Worm (Caenorhabditis elegans) whole organism, L4 larva: ENCODE data around the gene npr-43.

Experiments
- T26A8.4 ChIP-seq: fragments of 200-800 bp; sonication (Bioruptor generic); IDR thresholded peaks from 2 replicates; pipeline ENCODE4 v1.3.6; 2022; ENCODE audit warnings: missing genetic modification characterization, missing compliant biosample characterization
- Y5F2A.4 ChIP-seq: fragments of 200-800 bp; sonication (Bioruptor generic); optimal IDR thresholded peaks from 2 replicates; lab custom pipeline; 2018; ENCODE audit warnings: mild to moderate bottlenecking, missing genetic modification characterization, missing compliant biosample characterization
- Y75B8A.6 ChIP-seq: fragments of 200-800 bp; sonication (Bioruptor generic); IDR thresholded peaks from 2 replicates; pipeline ENCODE4 v1.3.6; 2022; ENCODE audit warnings: missing genetic modification reagents, missing genetic modification characterization, missing compliant biosample characterization
- ZK337.2 ChIP-seq: fragments of 200-800 bp; sonication (Bioruptor generic); IDR thresholded peaks from 2 replicates; pipeline ENCODE4 v1.3.6; 2022; ENCODE audit warnings: missing genetic modification reagents, missing genetic modification characterization, missing compliant biosample characterization
- ZK546.5 ChIP-seq, 2 experiments: sonication (generic microtip); optimal IDR thresholded peaks; 2 replicates each; lab custom pipeline; 2017; ENCODE audit warnings: missing biosample characterization in 2 of 2, missing genetic modification characterization in 2 of 2
- aha-1 ChIP-seq: fragments of 150-350 bp; peaks from one replicate; lab custom pipeline; 2014; ENCODE audit warnings: missing biosample characterization, missing genetic modification characterization
- aly-2 ChIP-seq: sonication (generic microtip); optimal IDR thresholded peaks from 2 replicates; lab custom pipeline; 2018; ENCODE audit warnings: missing biosample characterization, missing genetic modification characterization
- ceh-32 ChIP-seq: sonication (generic microtip); optimal IDR thresholded peaks from 2 replicates; lab custom pipeline; 2016; ENCODE audit warnings: mild to moderate bottlenecking, missing genetic modification characterization, missing compliant biosample characterization; ENCODE audit not compliant: poor library complexity
- ceh-62 ChIP-seq: sonication (generic microtip); optimal IDR thresholded peaks from 2 replicates; lab custom pipeline; 2017; ENCODE audit warnings: missing biosample characterization, missing genetic modification characterization
- dmd-6 ChIP-seq: fragments of 200-800 bp; sonication (Bioruptor generic); IDR thresholded peaks from 2 replicates; pipeline ENCODE4 v1.3.6; 2022; ENCODE audit warnings: missing genetic modification reagents, missing genetic modification characterization, missing compliant biosample characterization
- dpl-1 ChIP-seq: fragments of 150-350 bp; optimal IDR thresholded peaks from 2 replicates; lab custom pipeline; 2014; ENCODE audit warnings: missing biosample characterization, missing genetic modification reagents, missing genetic modification characterization
- dve-1 ChIP-seq: sonication (generic microtip); optimal IDR thresholded peaks from 2 replicates; lab custom pipeline; 2017; ENCODE audit warnings: antibody characterized with exemption, mild to moderate bottlenecking, missing genetic modification characterization, missing compliant biosample characterization; ENCODE audit not compliant: insufficient read depth
- fkh-10 ChIP-seq: fragments of 150-350 bp; optimal IDR thresholded peaks from 2 replicates; lab custom pipeline; 2014; ENCODE audit warnings: missing biosample characterization, missing genetic modification reagents, missing genetic modification characterization
- fos-1 ChIP-seq: fragments of 150-350 bp; optimal IDR thresholded peaks from 2 replicates; lab custom pipeline; 2014; ENCODE audit warnings: missing biosample characterization, missing genetic modification characterization
- hmg-1.1 ChIP-seq: fragments of 200-800 bp; sonication (Bioruptor generic); IDR thresholded peaks from 2 replicates; pipeline ENCODE4 v1.3.6; 2022; ENCODE audit warnings: missing genetic modification reagents, missing genetic modification characterization, missing compliant biosample characterization
- lin-13 ChIP-seq: fragments of 150-350 bp; optimal IDR thresholded peaks from 2 replicates; lab custom pipeline; 2014; ENCODE audit warnings: missing biosample characterization, missing genetic modification reagents, missing genetic modification characterization
- lin-29 ChIP-seq: fragments of 200-800 bp; sonication (Bioruptor generic); IDR thresholded peaks from 2 replicates; pipeline ENCODE4 v1.3.6; 2022; ENCODE audit warnings: missing genetic modification reagents, missing genetic modification characterization, missing compliant biosample characterization
- lin-39 ChIP-seq: fragments of 150-350 bp; optimal IDR thresholded peaks from 2 replicates; lab custom pipeline; 2014; ENCODE audit warnings: missing biosample characterization, missing genetic modification reagents, missing genetic modification characterization
- lsy-2 ChIP-seq, 2 experiments: fragments of 150-350 bp in 1 of 2; sonication (generic microtip) in 1 of 2; optimal IDR thresholded peaks; 2 replicates each; lab custom pipeline; 2014 to 2017; ENCODE audit warnings: missing biosample characterization in 2 of 2, missing genetic modification characterization in 2 of 2
- mes-2 ChIP-seq: sonication (generic microtip); optimal IDR thresholded peaks from 2 replicates; lab custom pipeline; 2016; ENCODE audit warnings: missing genotype, mild to moderate bottlenecking, missing genetic modification characterization, missing compliant biosample characterization; ENCODE audit not compliant: poor library complexity, severe bottlenecking
- nhr-237 ChIP-seq: sonication (generic microtip); optimal IDR thresholded peaks from 2 replicates; lab custom pipeline; 2017; ENCODE audit warnings: missing biosample characterization, missing genetic modification characterization
- nhr-28 ChIP-seq: fragments of 150-350 bp; optimal IDR thresholded peaks from 2 replicates; lab custom pipeline; 2014; ENCODE audit warnings: missing biosample characterization, missing genetic modification characterization
- nhr-41 ChIP-seq: fragments of 200-800 bp; sonication (Bioruptor generic); IDR thresholded peaks from 2 replicates; pipeline ENCODE4 v1.3.6; 2022; ENCODE audit warnings: missing genetic modification reagents, missing genetic modification characterization, missing compliant biosample characterization
- nhr-48 ChIP-seq: sonication (generic microtip); optimal IDR thresholded peaks from 2 replicates; lab custom pipeline; 2016; ENCODE audit warnings: mild to moderate bottlenecking, missing genetic modification characterization, missing compliant biosample characterization
- nhr-6 ChIP-seq: fragments of 150-350 bp; optimal IDR thresholded peaks from 2 replicates; lab custom pipeline; 2014; ENCODE audit warnings: missing biosample characterization, missing genetic modification characterization
- pha-4 ChIP-seq, 2 experiments: fragments of 150-350 bp in 1 of 2; fragments of 200-800 bp in 1 of 2; sonication (Bioruptor generic) in 1 of 2; IDR thresholded peaks in 1 of 2; optimal IDR thresholded peaks in 1 of 2; 2 replicates each; pipeline versions ENCODE4 v1.3.6 to Lab custom; 2014 to 2022; ENCODE audit warnings: missing genetic modification characterization in 2 of 2, missing genetic modification reagents in 2 of 2, missing biosample characterization in 1 of 2, missing compliant biosample characterization in 1 of 2
- rbr-2 ChIP-seq: sonication (generic microtip); optimal IDR thresholded peaks from 2 replicates; lab custom pipeline; 2016; ENCODE audit warnings: missing genotype, missing genetic modification characterization, missing compliant biosample characterization
- snpc-1.2 ChIP-seq: fragments of 200-800 bp; sonication (Bioruptor generic); IDR thresholded peaks from 2 replicates; pipeline ENCODE4 v1.3.6; 2022; ENCODE audit warnings: missing genetic modification reagents, missing genetic modification characterization, missing compliant biosample characterization
- tag-97 ChIP-seq: fragments of 200-800 bp; sonication (Bioruptor generic); IDR thresholded peaks from 2 replicates; pipeline ENCODE4 v1.3.6; 2022; ENCODE audit warnings: missing genetic modification characterization, missing compliant biosample characterization
- tra-1 ChIP-seq: fragments of 200-800 bp; sonication (Bioruptor generic); IDR thresholded peaks from 2 replicates; pipeline ENCODE4 v1.3.6; 2022; ENCODE audit warnings: missing genetic modification reagents, missing genetic modification characterization, missing compliant biosample characterization
- unc-130 ChIP-seq: sonication (generic microtip); optimal IDR thresholded peaks from 2 replicates; lab custom pipeline; 2016; ENCODE audit warnings: missing genetic modification reagents, missing genetic modification characterization, missing compliant biosample characterization
- unc-39 ChIP-seq: sonication (generic microtip); optimal IDR thresholded peaks from 2 replicates; lab custom pipeline; 2017; ENCODE audit warnings: missing biosample characterization, missing genetic modification characterization
- unc-62 ChIP-seq, 3 experiments: fragments of 150-350 bp in 1 of 3; sonication (generic microtip); optimal IDR thresholded peaks in 2 of 3; peaks in 1 of 3; 1 replicate in 1 of 3; 2 replicates in 2 of 3; lab custom pipeline; 2014 to 2017; ENCODE audit warnings: missing biosample characterization in 3 of 3, missing genetic modification characterization in 3 of 3, missing genetic modification reagents in 3 of 3, missing genotype in 1 of 3
- vab-7 ChIP-seq: fragments of 200-800 bp; sonication (Bioruptor generic); IDR thresholded peaks from 2 replicates; pipeline ENCODE4 v1.3.6; 2022; ENCODE audit warnings: missing genetic modification reagents, missing genetic modification characterization, missing compliant biosample characterization
- zag-1 ChIP-seq: fragments of 150-350 bp; optimal IDR thresholded peaks from 2 replicates; lab custom pipeline; 2014; ENCODE audit warnings: missing biosample characterization, missing genetic modification characterization
- zfp-2 ChIP-seq: sonication (generic microtip); optimal IDR thresholded peaks from 2 replicates; lab custom pipeline; 2016; ENCODE audit warnings: mild to moderate bottlenecking, missing genetic modification characterization, missing compliant biosample characterization
- zip-2 ChIP-seq: fragments of 150-350 bp; optimal IDR thresholded peaks from 2 replicates; lab custom pipeline; 2014; ENCODE audit warnings: missing biosample characterization, missing genetic modification characterization
- ztf-7 ChIP-seq: fragments of 150-350 bp; optimal IDR thresholded peaks from 2 replicates; lab custom pipeline; 2014; ENCODE audit warnings: missing biosample characterization, missing genetic modification characterization

Gene npr-43

ce11 chrV:14378986-14379385 lies at the start of gene npr-43:
Gene npr-43, minus strand, starts transcription at chrV:14379086.
- no peak for TF ChIP-seq dmd-6
- TF ChIP-seq snpc-1.2 (GFP tag; lab: Robert Waterston, UW) = no peak
- no peak for TF ChIP-seq tra-1 (GFP tag; lab: Robert Waterston, UW)
- no peak for TF ChIP-seq fos-1 (tag; lab: Kevin White, UChicago)
- TF ChIP-seq aha-1 (tag; lab: Kevin White, UChicago) = peak; percentile 68
- no peak for TF ChIP-seq zag-1 (tag; lab: Kevin White, UChicago)
- TF ChIP-seq T26A8.4 = no peak
- TF ChIP-seq pha-4 (GFP tag; IDR thresholded peaks at IDR 0.05; lab: Robert Waterston, UW) = no peak
- TF ChIP-seq pha-4 (tag; optimal IDR thresholded peaks at IDR 0.05; lab: Kevin White, UChicago) = no peak

DNA sequence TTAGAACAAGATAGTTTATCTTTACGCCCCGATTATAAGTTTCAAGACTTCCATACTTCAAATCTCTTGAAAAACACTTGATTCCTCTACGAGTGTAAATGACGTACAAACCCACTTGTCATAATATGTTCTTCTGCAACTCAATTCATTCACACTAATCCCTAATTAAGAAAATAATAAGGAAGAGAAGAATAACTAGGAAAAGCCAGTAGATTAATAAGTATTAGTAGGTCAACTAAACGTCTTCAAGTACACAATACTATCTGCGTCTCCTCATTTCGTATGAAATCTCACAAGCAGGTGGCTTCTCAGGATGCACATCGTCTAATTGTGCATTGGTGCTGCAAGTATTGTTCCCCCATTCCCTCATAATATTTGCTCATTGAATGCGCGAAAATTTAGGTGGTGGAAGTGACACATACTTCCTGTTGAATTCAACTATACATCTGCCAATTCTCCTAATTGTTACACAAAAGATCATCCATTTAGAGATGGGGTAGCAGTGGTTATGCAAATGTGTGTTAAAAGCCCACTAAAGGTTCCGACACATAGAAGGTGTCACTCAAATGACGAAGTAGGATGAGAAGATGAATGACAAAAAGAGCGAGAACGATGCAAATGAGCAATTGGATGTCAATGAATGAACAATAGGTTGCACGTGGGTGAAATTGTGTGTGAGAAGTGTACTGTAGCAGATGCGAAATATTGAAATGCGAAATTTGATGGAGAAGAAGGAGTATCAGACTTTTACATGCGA lies 48.4 kb upstream of the npr-43 start:
- peak; percentile 30 for TF ChIP-seq aha-1 (tag; lab: Kevin White, UChicago)
- no peak for TF ChIP-seq vab-7
- TF ChIP-seq unc-62 (GFP tag; optimal IDR thresholded peaks at IDR 0.05 in 1 of 2; lab: Kevin White, UChicago) = peak in 1 of 2 experiments; percentile 99
- TF ChIP-seq unc-62 (tag; optimal IDR thresholded peaks at IDR 0.05; lab: Kevin White, UChicago) = no peak

ce11 chrV:14426013-14426412 lies 47.1 kb upstream of the npr-43 start:
- TF ChIP-seq ZK337.2 (GFP tag; lab: Robert Waterston, UW) = no peak
- TF ChIP-seq unc-62 (GFP tag; optimal IDR thresholded peaks at IDR 0.05 in 1 of 2; lab: Kevin White, UChicago) = peak in 1 of 2 experiments; percentile 63
- TF ChIP-seq unc-62 (tag; optimal IDR thresholded peaks at IDR 0.05; lab: Kevin White, UChicago) = no peak
- TF ChIP-seq, all 104 proteins: peak for 1

DNA sequence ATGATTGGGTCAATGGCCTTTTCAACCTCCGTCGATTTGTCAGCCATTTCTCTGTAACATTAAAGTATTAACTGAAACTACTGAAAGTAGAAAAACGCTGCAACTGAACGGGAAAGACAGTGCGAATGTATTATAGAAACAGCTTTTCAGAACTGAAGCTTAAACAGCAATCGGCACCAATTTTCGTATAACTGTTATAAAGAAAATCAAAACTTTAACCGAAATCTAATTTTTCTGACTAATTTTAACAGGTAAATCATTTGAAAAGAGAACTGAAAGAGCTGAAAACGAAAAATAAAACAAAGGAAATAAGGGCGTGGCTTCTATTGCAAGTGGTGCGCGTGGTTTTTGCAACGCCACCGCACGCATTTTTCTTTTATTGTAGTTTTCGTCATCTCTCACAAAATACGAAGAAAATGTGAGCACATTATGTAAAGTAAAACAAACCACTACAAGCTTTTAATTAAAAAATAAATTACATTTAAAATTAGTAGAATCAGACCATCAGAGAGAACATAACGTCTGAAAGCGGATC lies 46.1 kb upstream of the npr-43 start, which contains the start of gene rrsr-1:
Gene rrsr-1, minus strand, starts transcription at position 51 of the 535 bp plus-strand sequence.
- TF ChIP-seq lin-29 (GFP tag; lab: Robert Waterston, UW) (no peak), lsy-2 (tag; optimal IDR thresholded peaks at IDR 0.05; lab: Kevin White, UChicago) (no peak), nhr-6 (tag; lab: Kevin White, UChicago) (peak; percentile 86), lin-13 (GFP tag; lab: Kevin White, UChicago) (peak; percentile 18), unc-39 (tag; lab: Kevin White, UChicago) (no peak), nhr-237 (tag; lab: Kevin White, UChicago) (no peak), ceh-62 (no peak), fkh-10 (no peak), mes-2 (peak; percentile 88), aly-2 (no peak), nhr-48 (tag; lab: Kevin White, UChicago) (no peak), pha-4 (GFP tag; IDR thresholded peaks at IDR 0.05; lab: Robert Waterston, UW) (no peak), pha-4 (tag; optimal IDR thresholded peaks at IDR 0.05; lab: Kevin White, UChicago) (no peak), ztf-7 (tag; lab: Kevin White, UChicago) (no peak), tag-97 (GFP tag; lab: Robert Waterston, UW) (no peak), nhr-28 (tag; lab: Kevin White, UChicago) (no peak), lin-39 (tag; lab: Kevin White, UChicago) (no peak), unc-130 (GFP tag; lab: Kevin White, UChicago) (peak; percentile 36), dve-1 (tag; lab: Kevin White, UChicago) (no peak), ceh-32 (no peak), dpl-1 (GFP tag; lab: Kevin White, UChicago) (peak; percentile 29), dmd-6 (no peak), zfp-2 (tag; lab: Kevin White, UChicago) (no peak), unc-62 (GFP tag; optimal IDR thresholded peaks at IDR 0.05 in 1 of 2; lab: Kevin White, UChicago) (no peak), unc-62 (tag; optimal IDR thresholded peaks at IDR 0.05; lab: Kevin White, UChicago) (no peak), T26A8.4 (no peak), Y75B8A.6 (no peak), nhr-41 (GFP tag; lab: Robert Waterston, UW) (no peak), zip-2 (tag; lab: Kevin White, UChicago) (no peak), ZK546.5 (tag; optimal IDR thresholded peaks at IDR 0.05; lab: Kevin White, UChicago) (no peak), rbr-2 (tag; lab: Kevin White, UChicago) (no peak), Y5F2A.4 (GFP tag; lab: Kevin White, UChicago) (no peak), hmg-1.1 (GFP tag; lab: Robert Waterston, UW) (peak; percentile 40; the same call in 1 of the 2 replicates)
